Worm (Caenorhabditis elegans) whole organism, L4/young adult: ENCODE results near the gene fnta-1.

Experiments
- W03F9.2 ChIP-seq: fragments of 150-350 bp; optimal IDR thresholded peaks from 2 replicates; lab custom pipeline; 2014; ENCODE audit warnings: missing biosample characterization, missing genetic modification characterization
- dao-5 ChIP-seq: sonication (generic microtip); optimal IDR thresholded peaks from 2 replicates; lab custom pipeline; 2016; ENCODE audit warnings: missing genotype, missing genetic modification characterization, moderate library complexity, missing compliant biosample characterization
- him-1 ChIP-seq: sonication (generic microtip); optimal IDR thresholded peaks from 2 replicates; lab custom pipeline; 2016; ENCODE audit warnings: missing genotype, missing genetic modification reagents, missing genetic modification characterization, missing compliant biosample characterization

The fnta-1 gene

ce11 chrIV:240257-240754 lies at the start of gene fnta-1, which contains the start of gene cogc-8:
fnta-1 (minus strand) TSS chrIV:240307.
cogc-8 (plus strand) TSS chrIV:240451.
- TF ChIP-seq dao-5 (tag; lab: Kevin White, UChicago) (no peak), him-1 (no peak), W03F9.2 (tag; lab: Kevin White, UChicago) (no peak)

- TF ChIP-seq him-1: no peak
- no peak for TF ChIP-seq dao-5 (tag; lab: Kevin White, UChicago)
- no peak for TF ChIP-seq W03F9.2 (tag; lab: Kevin White, UChicago)
Observed at ce11 chrIV:288027-288426, 47.9 kb upstream of the fnta-1 start, which contains the start of gene T21D12.14. T21D12.14 (minus strand) TSS chrIV:288127.

- TF ChIP-seq him-1 (no peak), W03F9.2 (tag; lab: Kevin White, UChicago) (no peak), dao-5 (tag; lab: Kevin White, UChicago) (no peak)
Observed at ce11 chrIV:283347-283746, 43.2 kb upstream of the fnta-1 start, which contains the start of gene best-19. best-19 (plus strand) TSS chrIV:283647.

- no peak for TF ChIP-seq dao-5 (tag; lab: Kevin White, UChicago)
Observed at ce11 chrIV:282008-282407, 41.9 kb upstream of the fnta-1 start.

- TF ChIP-seq W03F9.2 (tag; lab: Kevin White, UChicago) (no peak), dao-5 (tag; lab: Kevin White, UChicago) (no peak), him-1 (no peak)
Observed at ce11 chrIV:278284-278683, 38.2 kb upstream of the fnta-1 start.

ce11 chrIV:275146-275545 lies 35.0 kb upstream of the fnta-1 start:
- TF ChIP-seq him-1 (no peak), dao-5 (tag; lab: Kevin White, UChicago) (no peak), W03F9.2 (tag; lab: Kevin White, UChicago) (no peak)

- TF ChIP-seq W03F9.2 (tag; lab: Kevin White, UChicago): no peak
- TF ChIP-seq him-1: no peak
- TF ChIP-seq dao-5 (tag; lab: Kevin White, UChicago): no peak
Observed at ce11 chrIV:274185-274584, 34.1 kb upstream of the fnta-1 start, which contains the start of gene sma-10. sma-10 (plus strand) TSS chrIV:274420.

ce11 chrIV:273299-273698 lies 33.2 kb upstream of the fnta-1 start, which contains the start of gene srh-282:
srh-282 (minus strand) TSS chrIV:273399.
- no peak for TF ChIP-seq W03F9.2 (tag; lab: Kevin White, UChicago)
- TF ChIP-seq him-1: no peak
- TF ChIP-seq dao-5 (tag; lab: Kevin White, UChicago): no peak

ce11 chrIV:269107-269506 lies 29.0 kb upstream of the fnta-1 start, which contains the start of gene T21D12.11:
T21D12.11 (plus strand) TSS chrIV:269407.
- TF ChIP-seq W03F9.2 (tag; lab: Kevin White, UChicago) (no peak), dao-5 (tag; lab: Kevin White, UChicago) (no peak), him-1 (no peak)

ce11 chrIV:266148-266547 lies 26.0 kb upstream of the fnta-1 start, which contains the start of gene T21D12.12:
T21D12.12 (plus strand) TSS chrIV:266448.
- TF ChIP-seq dao-5 (tag; lab: Kevin White, UChicago) (no peak), W03F9.2 (tag; lab: Kevin White, UChicago) (no peak), him-1 (no peak)

ce11 chrIV:264182-264709 lies 24.1 kb upstream of the fnta-1 start, which contains the start of gene pat-6:
pat-6 (minus strand) TSS chrIV:264232.
- TF ChIP-seq dao-5 (tag; lab: Kevin White, UChicago) (no peak), him-1 (no peak), W03F9.2 (tag; lab: Kevin White, UChicago) (no peak)

ce11 chrIV:262460-262859 lies 22.4 kb upstream of the fnta-1 start:
- no peak for TF ChIP-seq dao-5 (tag; lab: Kevin White, UChicago)

- TF ChIP-seq dao-5 (tag; lab: Kevin White, UChicago): no peak
- TF ChIP-seq him-1: no peak
- no peak for TF ChIP-seq W03F9.2 (tag; lab: Kevin White, UChicago)
Observed at ce11 chrIV:261607-262006, 21.5 kb upstream of the fnta-1 start, which contains the start of gene pqbp-1.1. pqbp-1.1 (minus strand) TSS chrIV:261683.

- TF ChIP-seq dao-5 (tag; lab: Kevin White, UChicago): no peak
- no peak for TF ChIP-seq him-1
- no peak for TF ChIP-seq W03F9.2 (tag; lab: Kevin White, UChicago)
Observed at ce11 chrIV:259142-259541, 19.0 kb upstream of the fnta-1 start, which contains the start of gene dpy-9. dpy-9 (minus strand) TSS chrIV:259204.

- TF ChIP-seq W03F9.2 (tag; lab: Kevin White, UChicago) (no peak), dao-5 (tag; lab: Kevin White, UChicago) (no peak), him-1 (no peak)
Observed at ce11 chrIV:258362-258761, 18.3 kb upstream of the fnta-1 start.
